Worm (Caenorhabditis elegans) whole organism, mixed stage, embryonic: Measurements from ENCODE around the gene scl-18.

ENCODE experiments used
- elt-1 ChIP-seq: sonication (generic microtip); optimal IDR thresholded peaks from 2 replicates; lab custom pipeline; 2017; ENCODE audit warnings: missing genetic modification characterization, mild to moderate bottlenecking, missing compliant biosample characterization, antibody characterized with exemption, moderate library complexity, borderline replicate concordance; ENCODE audit not compliant: insufficient read depth
- nhr-237 ChIP-seq: fragments of 150-350 bp; optimal IDR thresholded peaks from 2 replicates; lab custom pipeline; 2014; ENCODE audit warnings: missing biosample characterization, missing genetic modification characterization

DNA sequence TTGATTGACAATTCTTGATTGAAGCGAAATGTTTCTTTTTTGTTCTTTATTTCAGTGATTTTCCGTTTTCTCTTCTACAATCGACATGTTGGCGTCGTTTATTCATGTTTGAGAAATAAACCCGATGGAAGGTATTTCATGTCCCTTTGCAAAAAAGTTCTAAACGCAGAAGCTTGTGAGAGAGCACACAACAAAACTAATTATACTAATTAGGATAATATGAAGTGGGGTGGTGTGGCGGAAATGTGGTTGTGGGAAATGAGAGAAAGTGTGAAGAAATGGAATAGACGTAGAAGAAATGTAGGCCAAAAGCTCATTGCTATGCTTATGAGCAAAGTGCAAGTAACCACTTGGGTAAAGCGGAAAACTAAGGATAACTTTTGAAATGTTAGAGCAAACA is 28.6 kb upstream of the scl-18 start:
- no peak for TF ChIP-seq elt-1
- no peak for TF ChIP-seq nhr-237
